Worm (Caenorhabditis elegans) whole organism, mixed stage, embryonic: ENCODE results near the gene H20E11.1.

Experiments used
- lin-13 ChIP-seq: fragments of 150-350 bp; optimal IDR thresholded peaks from 2 replicates; lab custom pipeline; 2014; ENCODE audit warnings: missing biosample characterization, missing genetic modification characterization
- lin-32 ChIP-seq: fragments of 200-800 bp; sonication (Bioruptor generic); optimal IDR thresholded peaks from 2 replicates; lab custom pipeline; 2018; ENCODE audit warnings: mild to moderate bottlenecking, missing genetic modification characterization, missing compliant biosample characterization
- nhr-28 ChIP-seq: fragments of 150-350 bp; optimal IDR thresholded peaks from 2 replicates; lab custom pipeline; 2014; ENCODE audit warnings: missing biosample characterization, missing genetic modification characterization
- snpc-4 ChIP-seq: fragments of 150-350 bp; optimal IDR thresholded peaks from 2 replicates; lab custom pipeline; 2014; ENCODE audit warnings: missing biosample characterization, missing genetic modification characterization
- unc-62 ChIP-seq: fragments of 150-350 bp; optimal IDR thresholded peaks from 2 replicates; lab custom pipeline; 2014; ENCODE audit warnings: missing biosample characterization, missing genetic modification reagents, missing genetic modification characterization
- ztf-11 ChIP-seq: fragments of 150-350 bp; optimal IDR thresholded peaks from 2 replicates; lab custom pipeline; 2014; ENCODE audit warnings: missing biosample characterization, missing genetic modification characterization

DNA sequence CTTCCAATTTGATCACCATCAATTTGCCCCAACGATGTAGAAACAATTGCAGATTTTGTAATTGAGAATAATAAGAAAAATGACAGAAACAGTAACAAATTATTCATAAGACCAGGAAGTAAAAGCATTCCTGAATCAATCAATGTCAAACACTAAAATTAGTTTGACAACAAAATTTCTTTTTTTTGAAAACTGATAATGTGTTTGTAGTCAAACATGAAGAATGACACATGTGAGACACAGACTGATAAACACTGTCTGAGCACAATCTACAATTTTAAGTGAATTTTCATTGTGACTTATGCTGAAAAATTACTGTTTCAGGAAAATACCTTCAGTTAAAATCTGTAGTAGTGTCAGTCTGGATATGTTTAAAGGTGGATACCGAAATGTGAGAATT, 27.8 kb upstream of the H20E11.1 start, which contains the start of the genes cest-4 and C17H12.11:
- no peak for TF ChIP-seq nhr-28 (tag; lab: Kevin White, UChicago)
- TF ChIP-seq lin-13, result no peak
- no peak for TF ChIP-seq snpc-4 (tag; lab: Kevin White, UChicago)
- no peak for TF ChIP-seq ztf-11
- TF ChIP-seq unc-62 (GFP tag; lab: Kevin White, UChicago), result no peak
- TF ChIP-seq lin-32 (GFP tag; lab: Kevin White, UChicago), result no peak
